Worm (Caenorhabditis elegans) whole organism, young adult: Measurements from ENCODE around the gene F17C11.12.

ENCODE experiments used
- C17E4.6 ChIP-seq: fragments of 200-800 bp; sonication (Bioruptor generic); IDR thresholded peaks from 2 replicates; pipeline ENCODE4 v1.3.6; 2022; ENCODE audit warnings: missing genetic modification reagents, missing genetic modification characterization, missing compliant biosample characterization
- F10E7.11 ChIP-seq: sonication (generic microtip); optimal IDR thresholded peaks from 2 replicates; lab custom pipeline; 2017; ENCODE audit warnings: mild to moderate bottlenecking, missing genetic modification characterization, moderate library complexity, missing compliant biosample characterization
- F39B2.1 ChIP-seq: fragments of 200-800 bp; sonication (Bioruptor generic); IDR thresholded peaks from 2 replicates; pipeline ENCODE4 v1.3.6; 2022; ENCODE audit warnings: missing genetic modification reagents, missing genetic modification characterization, missing compliant biosample characterization
- F49E8.2 ChIP-seq: sonication (generic microtip); optimal IDR thresholded peaks from 3 replicates; lab custom pipeline; 2017; ENCODE audit warnings: missing genetic modification characterization, mild to moderate bottlenecking, missing compliant biosample characterization, antibody characterized with exemption, moderate library complexity; ENCODE audit not compliant: insufficient read depth
- F52B5.7 ChIP-seq: sonication (generic microtip); optimal IDR thresholded peaks from 2 replicates; lab custom pipeline; 2016; ENCODE audit warnings: mild to moderate bottlenecking, missing genetic modification characterization, missing compliant biosample characterization
- F55B11.4 ChIP-seq: sonication (generic microtip); optimal IDR thresholded peaks from 2 replicates; lab custom pipeline; 2016; ENCODE audit warnings: missing compliant biosample characterization, missing genetic modification characterization, borderline replicate concordance; ENCODE audit not compliant: insufficient read depth
- K11D2.4 ChIP-seq: fragments of 200-800 bp; sonication (Bioruptor generic); IDR thresholded peaks from 2 replicates; pipeline ENCODE4 v1.3.6; 2022; ENCODE audit warnings: missing genetic modification reagents, missing genetic modification characterization, missing compliant biosample characterization
- K12H6.12 ChIP-seq: fragments of 200-800 bp; sonication (Bioruptor generic); optimal IDR thresholded peaks from 2 replicates; lab custom pipeline; 2018; ENCODE audit warnings: mild to moderate bottlenecking, missing genetic modification characterization, missing compliant biosample characterization
- T07F8.4 ChIP-seq: sonication (generic microtip); optimal IDR thresholded peaks from 2 replicates; lab custom pipeline; 2016; ENCODE audit warnings: mild to moderate bottlenecking, missing genetic modification characterization, moderate library complexity, missing compliant biosample characterization
- Y53F4B.3 ChIP-seq: fragments of 200-800 bp; sonication (Bioruptor generic); IDR thresholded peaks from 2 replicates; pipeline ENCODE4 v1.3.6; 2022; ENCODE audit warnings: missing genetic modification reagents, missing genetic modification characterization, missing compliant biosample characterization
- Y67H2A.10 ChIP-seq: fragments of 200-800 bp; sonication (Bioruptor generic); conservative IDR thresholded peaks from 2 replicates; pipeline ENCODE4 v1.3.6; 2022; ENCODE audit warnings: missing genetic modification reagents, missing genetic modification characterization, missing compliant biosample characterization
- Y95B8A.8 ChIP-seq: fragments of 200-800 bp; sonication (Bioruptor generic); IDR thresholded peaks from 2 replicates; pipeline ENCODE4 v1.3.6; 2022; ENCODE audit warnings: missing genetic modification reagents, missing genetic modification characterization, missing compliant biosample characterization
- ZK185.1 ChIP-seq: sonication (generic microtip); optimal IDR thresholded peaks from 2 replicates; lab custom pipeline; 2016; ENCODE audit warnings: mild to moderate bottlenecking, missing genetic modification characterization, missing compliant biosample characterization; ENCODE audit not compliant: poor library complexity, severe bottlenecking
- athp-1 ChIP-seq: sonication (generic microtip); optimal IDR thresholded peaks from 2 replicates; lab custom pipeline; 2017; ENCODE audit warnings: mild to moderate bottlenecking, missing genetic modification characterization, missing compliant biosample characterization
- attf-5 ChIP-seq: fragments of 200-800 bp; sonication (Bioruptor generic); optimal IDR thresholded peaks from 2 replicates; lab custom pipeline; 2018; ENCODE audit warnings: mild to moderate bottlenecking, missing genetic modification characterization, missing compliant biosample characterization
- attf-6 ChIP-seq: fragments of 200-800 bp; sonication (Bioruptor generic); IDR thresholded peaks from 2 replicates; pipeline ENCODE4 v1.3.6; 2022; ENCODE audit warnings: missing genetic modification reagents, missing genetic modification characterization, missing compliant biosample characterization
- bed-1 ChIP-seq: fragments of 200-800 bp; sonication (Bioruptor generic); IDR thresholded peaks from 2 replicates; pipeline ENCODE4 v1.3.6; 2022; ENCODE audit warnings: missing genetic modification reagents, missing genetic modification characterization, missing compliant biosample characterization
- cebp-1 ChIP-seq, 2 experiments: fragments of 200-800 bp in 1 of 2; sonication (Bioruptor generic) in 1 of 2; sonication (generic microtip) in 1 of 2; IDR thresholded peaks in 1 of 2; optimal IDR thresholded peaks in 1 of 2; 2 replicates each; pipeline versions ENCODE4 v1.3.6 to Lab custom; 2017 to 2022; ENCODE audit warnings: missing compliant biosample characterization in 2 of 2, missing genetic modification characterization in 2 of 2, mild to moderate bottlenecking in 1 of 2, missing genetic modification reagents in 1 of 2, moderate library complexity in 1 of 2
- ceh-100 ChIP-seq: fragments of 200-800 bp; sonication (Bioruptor generic); IDR thresholded peaks from 2 replicates; pipeline ENCODE4 v1.3.6; 2022; ENCODE audit warnings: missing genetic modification reagents, missing genetic modification characterization, missing compliant biosample characterization
- ceh-58 ChIP-seq: fragments of 200-800 bp; sonication (Bioruptor generic); IDR thresholded peaks from 2 replicates; pipeline ENCODE4 v1.3.6; 2022; ENCODE audit warnings: missing genetic modification characterization, missing compliant biosample characterization
- ceh-91 ChIP-seq: fragments of 200-800 bp; sonication (Bioruptor generic); IDR thresholded peaks from 2 replicates; pipeline ENCODE4 v1.3.6; 2022; ENCODE audit warnings: missing genetic modification reagents, missing genetic modification characterization, missing compliant biosample characterization
- dpff-1 ChIP-seq: sonication (generic microtip); optimal IDR thresholded peaks from 2 replicates; lab custom pipeline; 2017; ENCODE audit warnings: mild to moderate bottlenecking, missing genetic modification characterization, missing compliant biosample characterization
- efl-1 ChIP-seq: fragments of 150-350 bp; optimal IDR thresholded peaks from 2 replicates; lab custom pipeline; 2014; ENCODE audit warnings: missing biosample characterization, missing genetic modification reagents, missing genetic modification characterization
- egl-18 ChIP-seq: fragments of 200-800 bp; sonication (Bioruptor generic); IDR thresholded peaks from 2 replicates; pipeline ENCODE4 v1.3.6; 2022; ENCODE audit warnings: missing genetic modification reagents, missing genetic modification characterization, missing compliant biosample characterization
- egrh-3 ChIP-seq: fragments of 200-800 bp; sonication (Bioruptor generic); IDR thresholded peaks from 2 replicates; pipeline ENCODE4 v1.3.6; 2022; ENCODE audit warnings: missing genetic modification reagents, missing genetic modification characterization, missing compliant biosample characterization
- fkh-3 ChIP-seq: sonication (generic microtip); optimal IDR thresholded peaks from 2 replicates; lab custom pipeline; 2016; ENCODE audit warnings: mild to moderate bottlenecking, missing genetic modification characterization, missing compliant biosample characterization
- hlh-12 ChIP-seq: sonication (generic microtip); optimal IDR thresholded peaks from 2 replicates; lab custom pipeline; 2016; ENCODE audit warnings: missing genetic modification characterization, missing compliant biosample characterization
- hrde-1 ChIP-seq: sonication (generic microtip); optimal IDR thresholded peaks from 2 replicates; lab custom pipeline; 2016; ENCODE audit warnings: missing genetic modification characterization, mild to moderate bottlenecking, missing compliant biosample characterization, moderate library complexity, missing genotype, missing genetic modification reagents, borderline replicate concordance
- hsf-1 ChIP-seq: fragments of 200-800 bp; sonication (Bioruptor generic); IDR thresholded peaks from 2 replicates; pipeline ENCODE4 v1.3.6; 2022; ENCODE audit warnings: missing genetic modification reagents, missing genetic modification characterization, missing compliant biosample characterization
- let-607 ChIP-seq, 2 experiments: fragments of 200-800 bp in 1 of 2; sonication (Bioruptor generic) in 1 of 2; sonication (generic microtip) in 1 of 2; optimal IDR thresholded peaks; 2 replicates each; lab custom pipeline; 2016 to 2018; ENCODE audit warnings: mild to moderate bottlenecking in 2 of 2, missing compliant biosample characterization in 2 of 2, missing genetic modification characterization in 2 of 2, moderate library complexity in 2 of 2, missing genotype in 1 of 2
- lin-35 ChIP-seq, 3 experiments: fragments of 150-350 bp in 2 of 3; sonication (generic microtip) in 1 of 3; optimal IDR thresholded peaks; 2 replicates each; lab custom pipeline; 2014 to 2018; ENCODE audit warnings: missing biosample characterization in 3 of 3, missing genetic modification characterization in 3 of 3, missing genetic modification reagents in 3 of 3
- lsl-1 ChIP-seq: fragments of 200-800 bp; sonication (Bioruptor generic); optimal IDR thresholded peaks from 2 replicates; lab custom pipeline; 2018; ENCODE audit warnings: mild to moderate bottlenecking, missing genetic modification characterization, moderate library complexity, missing compliant biosample characterization
- madf-10 ChIP-seq: sonication (generic microtip); optimal IDR thresholded peaks from 2 replicates; lab custom pipeline; 2016; ENCODE audit warnings: mild to moderate bottlenecking, missing genetic modification characterization, missing compliant biosample characterization
- mcd-1 ChIP-seq: fragments of 200-800 bp; sonication (Bioruptor generic); IDR thresholded peaks from 2 replicates; pipeline ENCODE4 v1.3.6; 2022; ENCODE audit warnings: missing genetic modification reagents, missing genetic modification characterization, missing compliant biosample characterization
- mxl-1 ChIP-seq: sonication (generic microtip); optimal IDR thresholded peaks from 2 replicates; lab custom pipeline; 2016; ENCODE audit warnings: missing genetic modification characterization, missing compliant biosample characterization
- nfya-1 ChIP-seq: sonication (generic microtip); optimal IDR thresholded peaks from 2 replicates; lab custom pipeline; 2017; ENCODE audit warnings: antibody characterized with exemption, missing compliant biosample characterization, missing genetic modification characterization, borderline replicate concordance; ENCODE audit not compliant: insufficient read depth
- nfyb-1 ChIP-seq: fragments of 200-800 bp; sonication (Bioruptor generic); IDR thresholded peaks from 2 replicates; pipeline ENCODE4 v1.3.6; 2022; ENCODE audit warnings: missing genetic modification reagents, missing genetic modification characterization, missing compliant biosample characterization
- nhr-90 ChIP-seq: sonication (generic microtip); optimal IDR thresholded peaks from 2 replicates; lab custom pipeline; 2016; ENCODE audit warnings: missing genotype, mild to moderate bottlenecking, missing genetic modification characterization, missing compliant biosample characterization
- rcor-1 ChIP-seq: fragments of 200-800 bp; sonication (Bioruptor generic); IDR thresholded peaks from 2 replicates; pipeline ENCODE4 v1.3.6; 2022; ENCODE audit warnings: missing genetic modification reagents, missing genetic modification characterization, missing compliant biosample characterization
- sdz-38 ChIP-seq: sonication (generic microtip); optimal IDR thresholded peaks from 2 replicates; lab custom pipeline; 2016; ENCODE audit warnings: missing genotype, missing genetic modification characterization, missing compliant biosample characterization
- snpc-1.1 ChIP-seq: sonication (generic microtip); optimal IDR thresholded peaks from 2 replicates; lab custom pipeline; 2017; ENCODE audit warnings: missing genetic modification characterization, mild to moderate bottlenecking, missing compliant biosample characterization, antibody characterized with exemption, moderate library complexity, missing genotype, missing genetic modification reagents; ENCODE audit not compliant: insufficient read depth
- snpc-1.3 ChIP-seq: sonication (generic microtip); optimal IDR thresholded peaks from 2 replicates; lab custom pipeline; 2017; ENCODE audit warnings: missing genetic modification characterization, mild to moderate bottlenecking, missing compliant biosample characterization, antibody characterized with exemption, moderate library complexity, missing genotype, missing genetic modification reagents; ENCODE audit not compliant: insufficient read depth
- snpc-3.4 ChIP-seq: sonication (generic microtip); optimal IDR thresholded peaks from 2 replicates; lab custom pipeline; 2017; ENCODE audit warnings: missing genetic modification characterization, mild to moderate bottlenecking, missing compliant biosample characterization, antibody characterized with exemption, moderate library complexity, missing genotype, missing genetic modification reagents
- snpc-4 ChIP-seq, 5 experiments: fragments of 150-350 bp in 1 of 5; sonication (generic microtip) in 4 of 5; optimal IDR thresholded peaks; 2 replicates each; lab custom pipeline; 2014 to 2018; ENCODE audit warnings: missing genetic modification characterization in 5 of 5, missing biosample characterization in 3 of 5, antibody characterized with exemption in 2 of 5, mild to moderate bottlenecking in 2 of 5, missing compliant biosample characterization in 2 of 5, missing genotype in 2 of 5, moderate library complexity in 2 of 5, missing genetic modification reagents in 1 of 5
- unc-130 ChIP-seq: sonication (generic microtip); optimal IDR thresholded peaks from 2 replicates; lab custom pipeline; 2016; ENCODE audit warnings: missing genetic modification reagents, missing genetic modification characterization, missing compliant biosample characterization
- ztf-26 ChIP-seq: sonication (generic microtip); optimal IDR thresholded peaks from 2 replicates; lab custom pipeline; 2017; ENCODE audit warnings: missing genetic modification characterization, missing compliant biosample characterization
- ztf-28 ChIP-seq: fragments of 200-800 bp; sonication (Bioruptor generic); IDR thresholded peaks from 2 replicates; pipeline ENCODE4 v1.3.6; 2022; ENCODE audit warnings: missing genetic modification reagents, missing genetic modification characterization, missing compliant biosample characterization

F17C11.12 gene

DNA sequence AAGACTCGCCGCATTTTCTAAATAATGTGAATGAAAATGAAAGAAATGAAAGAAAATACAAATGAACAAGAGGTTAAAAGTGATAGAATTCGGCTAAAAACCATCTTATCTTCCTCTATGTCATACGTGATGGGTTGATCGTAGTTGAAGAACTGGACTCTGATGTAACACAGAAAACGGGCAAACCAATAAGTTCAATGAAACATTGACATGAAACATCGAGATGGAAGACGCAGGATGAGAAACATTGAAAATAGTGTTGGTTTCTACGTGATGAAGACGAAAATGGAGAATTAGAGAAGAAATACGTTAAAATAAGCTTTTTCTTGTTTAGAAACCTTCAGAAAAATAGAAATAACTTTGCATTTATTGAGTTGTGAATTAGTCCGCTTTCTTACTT lies 45.7 kb downstream of the F17C11.12 start, which contains the start of gene F32D8.12:
Gene F32D8.12 (minus strand): TSS at position 48 of the 400 bp plus-strand sequence.
- TF ChIP-seq snpc-3.4 (tag; lab: Kevin White, UChicago): no peak
- no peak for TF ChIP-seq F52B5.7 (tag; lab: Kevin White, UChicago)
- no peak for TF ChIP-seq C17E4.6
- no peak for TF ChIP-seq mxl-1 (tag; lab: Kevin White, UChicago)
- no peak for TF ChIP-seq ceh-100
- TF ChIP-seq K11D2.4 (GFP tag; lab: Robert Waterston, UW): no peak
- no peak for TF ChIP-seq attf-6 (GFP tag; lab: Robert Waterston, UW)
- TF ChIP-seq nfyb-1 (GFP tag; lab: Robert Waterston, UW): no peak
- no peak for TF ChIP-seq sdz-38 (tag; lab: Kevin White, UChicago)
- TF ChIP-seq fkh-3: no peak
- TF ChIP-seq lin-35 (GFP tag; optimal IDR thresholded peaks at IDR 0.05; lab: Kevin White, UChicago): peak in 1 of 3 experiments; percentile 36
- TF ChIP-seq mcd-1 (GFP tag; lab: Robert Waterston, UW): no peak
- TF ChIP-seq cebp-1 (GFP tag; IDR thresholded peaks at IDR 0.05; lab: Robert Waterston, UW): no peak
- peak; percentile 38 for TF ChIP-seq cebp-1 (tag; optimal IDR thresholded peaks at IDR 0.05; lab: Kevin White, UChicago)
- no peak for TF ChIP-seq athp-1 (tag; lab: Kevin White, UChicago)
- TF ChIP-seq bed-1 (GFP tag; lab: Robert Waterston, UW): no peak
- no peak for TF ChIP-seq K12H6.12
- TF ChIP-seq efl-1: no peak
- no peak for TF ChIP-seq Y67H2A.10 (GFP tag; lab: Robert Waterston, UW)
- TF ChIP-seq F49E8.2 (tag; lab: Kevin White, UChicago): no peak
- TF ChIP-seq lsl-1 (GFP tag; lab: Kevin White, UChicago): no peak
- TF ChIP-seq ceh-58 (GFP tag; lab: Robert Waterston, UW): no peak
- TF ChIP-seq egrh-3 (GFP tag; lab: Robert Waterston, UW): no peak
- no peak for TF ChIP-seq attf-5 (GFP tag; lab: Kevin White, UChicago)
- no peak for TF ChIP-seq snpc-1.3 (tag; lab: Kevin White, UChicago)
- no peak for TF ChIP-seq Y53F4B.3 (GFP tag; lab: Robert Waterston, UW)
- TF ChIP-seq Y95B8A.8 (GFP tag; lab: Robert Waterston, UW): no peak
- TF ChIP-seq dpff-1: no peak
- no peak for TF ChIP-seq F55B11.4
- no peak for TF ChIP-seq ceh-91 (GFP tag; lab: Robert Waterston, UW)
- no peak for TF ChIP-seq egl-18
- TF ChIP-seq hlh-12: no peak
- no peak for TF ChIP-seq F39B2.1 (GFP tag; lab: Robert Waterston, UW)
- TF ChIP-seq nfya-1 (tag; lab: Kevin White, UChicago): no peak
- peak; percentile 10 for TF ChIP-seq ztf-26
- no peak for TF ChIP-seq unc-130 (GFP tag; lab: Kevin White, UChicago)
- TF ChIP-seq nhr-90 (tag; lab: Kevin White, UChicago): no peak
- TF ChIP-seq ztf-28 (GFP tag; lab: Robert Waterston, UW): no peak
- no peak for TF ChIP-seq hrde-1
- TF ChIP-seq snpc-1.1 (tag; lab: Kevin White, UChicago): no peak
- TF ChIP-seq snpc-4 (GFP tag; optimal IDR thresholded peaks at IDR 0.05; lab: Kevin White, UChicago): no peak
- no peak for TF ChIP-seq snpc-4 (tag; optimal IDR thresholded peaks at IDR 0.05; lab: Kevin White, UChicago)
- TF ChIP-seq T07F8.4 (tag; lab: Kevin White, UChicago): no peak
- no peak for TF ChIP-seq hsf-1 (GFP tag; lab: Robert Waterston, UW)
- TF ChIP-seq rcor-1 (GFP tag; lab: Robert Waterston, UW): no peak
- peak; percentile 9 for TF ChIP-seq ZK185.1 (tag; lab: Kevin White, UChicago)
- TF ChIP-seq F10E7.11: no peak
- no peak for TF ChIP-seq madf-10 (tag; lab: Kevin White, UChicago)
- TF ChIP-seq let-607 (tag; optimal IDR thresholded peaks at IDR 0.05; lab: Kevin White, UChicago): no peak
